Fruit fly (Drosophila melanogaster): ENCODE measurements around the gene Cdk8.

Cdk8 gene

DNA sequence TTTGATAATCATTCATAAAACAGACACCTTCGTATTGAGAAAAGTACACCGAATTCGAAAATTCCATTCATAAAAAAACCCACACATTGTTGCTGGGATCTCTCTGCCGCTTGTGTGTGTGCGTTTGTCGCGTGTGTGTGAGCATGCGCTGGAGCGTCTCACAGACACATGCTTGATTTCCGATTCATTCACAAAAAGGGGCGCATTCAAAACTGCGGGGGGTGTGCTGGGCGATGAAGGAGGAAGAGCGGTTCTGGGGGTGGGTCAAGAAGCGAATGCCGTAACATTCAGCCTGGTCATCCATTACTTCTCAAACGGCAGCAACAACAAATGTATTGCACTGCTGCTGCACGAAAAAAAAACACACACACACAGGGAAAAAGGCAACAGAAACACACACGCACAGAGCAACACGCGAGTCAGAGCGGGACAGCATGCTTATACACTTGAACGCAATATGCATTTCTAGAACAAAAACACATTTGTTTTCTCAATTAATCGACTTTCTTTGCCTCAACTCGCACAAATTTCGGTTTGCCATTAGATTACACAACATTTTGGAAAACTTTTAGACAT is 15.5 kb upstream of the Cdk8 start (continued):
- TF ChIP-seq CG11723 (GFP tag; optimal IDR thresholded peaks at IDR 0.05) (no peak), CG31388 (GFP tag; optimal IDR thresholded peaks at IDR 0.05) (no peak), Scr (GFP tag; IDR thresholded peaks at IDR 0.05; ENCODE audit: partially characterized antibody) (peak; percentile 16; the same call in 1 of the 2 replicates), CG32772 (GFP tag; IDR thresholded peaks at IDR 0.05) (peak; percentile 85), toy (GFP tag; IDR thresholded peaks at IDR 0.05) (no peak), nerfin-2 (GFP tag; IDR thresholded peaks at IDR 0.05; ENCODE audit: partially characterized antibody) (no peak), CG17385 (GFP tag; optimal IDR thresholded peaks at IDR 0.05) (peak; percentile 23), CG31224 (GFP tag; IDR thresholded peaks at IDR 0.05) (no peak), corto (GFP tag; optimal IDR thresholded peaks at IDR 0.05) (no peak), gro (GFP tag; optimal IDR thresholded peaks at IDR 0.05) (peak; percentile 3), chif (GFP tag; optimal IDR thresholded peaks at IDR 0.05) (no peak), NfI (GFP tag; optimal IDR thresholded peaks at IDR 0.05) (no peak), CG2678 (tag; optimal IDR thresholded peaks at IDR 0.05) (peak; percentile 7), NFAT (GFP tag; IDR thresholded peaks at IDR 0.05) (no peak), croc (GFP tag; conservative IDR thresholded peaks at IDR 0.05) (no peak), CG13624 (GFP tag; optimal IDR thresholded peaks at IDR 0.05) (peak; percentile 26), CG17568 (GFP tag; optimal IDR thresholded peaks at IDR 0.05) (no peak), CG1647 (GFP tag; optimal IDR thresholded peaks at IDR 0.05) (no peak), oc (tag; optimal IDR thresholded peaks at IDR 0.05) (no peak), CG15479 (GFP tag; optimal IDR thresholded peaks at IDR 0.05) (peak; percentile 75), CG15601 (tag; optimal IDR thresholded peaks at IDR 0.05) (no peak), Hey (tag; optimal IDR thresholded peaks at IDR 0.05) (no peak), en (GFP tag; optimal IDR thresholded peaks at IDR 0.05) (no peak), CG11093 (GFP tag; IDR thresholded peaks at IDR 0.05) (no peak), YL-1 (GFP tag; optimal IDR thresholded peaks at IDR 0.05) (peak; percentile 33), Ets65A (GFP tag) (no peak), CG8924 (tag; optimal IDR thresholded peaks at IDR 0.05) (peak; percentile 1), nom (GFP tag; optimal IDR thresholded peaks at IDR 0.05) (peak; percentile 9), CG8478 (optimal IDR thresholded peaks at IDR 0.05) (peak; percentile 83), CG15514 (GFP tag; optimal IDR thresholded peaks at IDR 0.05) (peak; percentile 16), gcm (GFP tag; optimal IDR thresholded peaks at IDR 0.05) (no peak), vvl (GFP tag; IDR thresholded peaks at IDR 0.05) (peak; percentile 62), Awh (GFP tag; IDR thresholded peaks at IDR 0.05) (no peak), D19B (GFP tag; optimal IDR thresholded peaks at IDR 0.05) (no peak), Aef1 (GFP tag; IDR thresholded peaks at IDR 0.05) (peak; percentile 73), gem (tag; optimal IDR thresholded peaks at IDR 0.05) (no peak), MTF-1 (GFP tag; optimal IDR thresholded peaks at IDR 0.05; ENCODE audit: borderline replicate concordance) (no peak), Dp (GFP tag; optimal IDR thresholded peaks at IDR 0.05) (no peak), Spps (tag; optimal IDR thresholded peaks at IDR 0.05) (no peak), Hr51 (GFP tag; optimal IDR thresholded peaks at IDR 0.05) (peak in 1 of 2 experiments; percentile 42), CG4617 (GFP tag; optimal IDR thresholded peaks at IDR 0.05; ENCODE audit: borderline replicate concordance) (no peak), CG6175 (GFP tag; IDR thresholded peaks at IDR 0.05) (peak; percentile 69; the same call in 2 of the 3 replicates), CG4328 (GFP tag; optimal IDR thresholded peaks at IDR 0.05) (no peak), chn (GFP tag; optimal IDR thresholded peaks at IDR 0.05) (peak; percentile 67), CG13287 (GFP tag; IDR thresholded peaks at IDR 0.05; ENCODE audit: partially characterized antibody) (peak; percentile 15; the same call in 1 of the 2 replicates), chm (GFP tag; IDR thresholded peaks at IDR 0.05) (peak; percentile 26; the same call in 1 of the 2 replicates), ewg (GFP tag; optimal IDR thresholded peaks at IDR 0.05) (peak; percentile 92), CG4360 (GFP tag; IDR thresholded peaks at IDR 0.05) (peak; percentile 84), CG5953 (GFP tag; IDR thresholded peaks at IDR 0.05) (no peak), CG2889 (GFP tag; IDR thresholded peaks at IDR 0.05) (no peak)

All from whole organism, embryonic.